Fruit fly (Drosophila melanogaster) whole organism, embryonic: ENCODE results near the gene alpha-Man-IIb.

Experiments
- C15 ChIP-seq: fragments of 200-800 bp; sonication (Bioruptor generic); IDR thresholded peaks from 3 replicates; pipeline ENCODE4 v1.3.6; 2022; ENCODE audit warnings: missing biosample characterization, missing genetic modification characterization
- CG12071 ChIP-seq: fragments of 200-800 bp; sonication (Bioruptor generic); optimal IDR thresholded peaks from 3 replicates; lab custom pipeline; 2018; ENCODE audit warnings: missing biosample characterization, mild to moderate bottlenecking, missing genetic modification characterization
- CG12391 ChIP-seq: fragments of 200-800 bp; sonication (Bioruptor generic); optimal IDR thresholded peaks from 3 replicates; lab custom pipeline; 2018; ENCODE audit warnings: missing biosample characterization, mild to moderate bottlenecking, missing genetic modification characterization, moderate library complexity
- CG13296 ChIP-seq: fragments of 200-800 bp; sonication (Bioruptor generic); optimal IDR thresholded peaks from 3 replicates; lab custom pipeline; 2018; ENCODE audit warnings: missing biosample characterization, mild to moderate bottlenecking, missing genetic modification characterization
- CG14710 ChIP-seq: fragments of 200-800 bp; sonication (Bioruptor generic); optimal IDR thresholded peaks from 3 replicates; lab custom pipeline; 2019; ENCODE audit warnings: missing biosample characterization, mild to moderate bottlenecking, missing genetic modification characterization, moderate library complexity
- CG14860 ChIP-seq: fragments of 200-800 bp; sonication (Bioruptor generic); IDR thresholded peaks from 3 replicates; pipeline ENCODE4 v1.3.6; 2022; ENCODE audit warnings: missing biosample characterization, missing genetic modification characterization; ENCODE audit not compliant: partially characterized antibody
- CG15011 ChIP-seq: fragments of 200-800 bp; sonication (Bioruptor generic); optimal IDR thresholded peaks from 3 replicates; lab custom pipeline; 2018; ENCODE audit warnings: missing biosample characterization, mild to moderate bottlenecking, missing genetic modification characterization
- CG2199 ChIP-seq: fragments of 200-800 bp; sonication (Bioruptor generic); IDR thresholded peaks from 3 replicates; pipeline ENCODE4 v1.3.6; 2022; ENCODE audit warnings: missing biosample characterization, missing genetic modification characterization
- CG2678 ChIP-seq: fragments of 200-800 bp; sonication (Bioruptor generic); optimal IDR thresholded peaks from 3 replicates; lab custom pipeline; 2019; ENCODE audit warnings: missing biosample characterization, mild to moderate bottlenecking, missing genetic modification characterization, moderate library complexity
- CG3065 ChIP-seq: fragments of 200-800 bp; sonication (Bioruptor generic); optimal IDR thresholded peaks from 2 replicates; lab custom pipeline; 2016; ENCODE audit warnings: missing biosample characterization, missing genetic modification characterization
- CG4617 ChIP-seq: fragments of 200-800 bp; sonication (Bioruptor generic); optimal IDR thresholded peaks from 3 replicates; lab custom pipeline; 2016; ENCODE audit warnings: missing biosample characterization, missing genetic modification characterization, borderline replicate concordance
- CG5953 ChIP-seq: fragments of 200-800 bp; sonication (Bioruptor generic); IDR thresholded peaks from 2 replicates; pipeline ENCODE4 v1.3.6; 2022; ENCODE audit warnings: missing biosample characterization, missing genetic modification characterization
- CG6689 ChIP-seq: fragments of 200-800 bp; sonication (Bioruptor generic); IDR thresholded peaks from 2 replicates; pipeline ENCODE4 v1.3.6; 2022; ENCODE audit warnings: missing biosample characterization, missing genetic modification characterization
- CG9215 ChIP-seq: fragments of 200-800 bp; sonication (Bioruptor generic); IDR thresholded peaks from 2 replicates; pipeline ENCODE4 v1.3.6; 2022; ENCODE audit warnings: missing biosample characterization, missing genetic modification characterization
- CkIIα-i1 ChIP-seq: fragments of 200-800 bp; sonication (Bioruptor generic); IDR thresholded peaks from 2 replicates; pipeline ENCODE4 v1.3.6; 2022; ENCODE audit warnings: missing biosample characterization, missing genetic modification characterization
- Deaf1 ChIP-seq: fragments of 200-800 bp; optimal IDR thresholded peaks from 3 replicates; lab custom pipeline; 2019; ENCODE audit warnings: missing biosample characterization, mild to moderate bottlenecking, missing genetic modification characterization, moderate library complexity
- Doc3 ChIP-seq: fragments of 200-800 bp; sonication (Bioruptor generic); IDR thresholded peaks from 3 replicates; pipeline ENCODE4 v1.3.6; 2022; ENCODE audit warnings: missing biosample characterization, missing genetic modification characterization; ENCODE audit not compliant: partially characterized antibody
- Dp ChIP-seq: fragments of 200-800 bp; sonication (Bioruptor generic); optimal IDR thresholded peaks from 2 replicates; lab custom pipeline; 2018; ENCODE audit warnings: missing biosample characterization, mild to moderate bottlenecking, missing genetic modification characterization, moderate library complexity
- Hr3 ChIP-seq: fragments of 200-800 bp; sonication (Bioruptor generic); optimal IDR thresholded peaks from 3 replicates; lab custom pipeline; 2016; ENCODE audit warnings: missing biosample characterization, missing genetic modification characterization
- Lpt ChIP-seq: fragments of >200 bp; optimal IDR thresholded peaks from 2 replicates; lab custom pipeline; 2018; ENCODE audit warnings: missing biosample characterization, missing genetic modification characterization
- MBD-R2 ChIP-seq: fragments of 200-800 bp; sonication (Bioruptor generic); IDR thresholded peaks from 2 replicates; pipeline ENCODE4 v1.3.6; 2022; ENCODE audit warnings: missing biosample characterization, missing genetic modification characterization
- Mad ChIP-seq: fragments of 200-800 bp; sonication (Bioruptor generic); optimal IDR thresholded peaks from 2 replicates; lab custom pipeline; 2016; ENCODE audit warnings: missing biosample characterization, missing genetic modification characterization
- Scr ChIP-seq: fragments of 200-800 bp; sonication (Bioruptor generic); IDR thresholded peaks from 2 replicates; pipeline ENCODE4 v1.3.6; 2022; ENCODE audit warnings: missing biosample characterization, missing genetic modification characterization; ENCODE audit not compliant: partially characterized antibody
- Taf1 ChIP-seq: fragments of 200-800 bp; sonication (Bioruptor generic); IDR thresholded peaks from 2 replicates; pipeline ENCODE4 v1.3.6; 2022; ENCODE audit warnings: missing biosample characterization, missing genetic modification characterization
- Xbp1 ChIP-seq: fragments of 200-800 bp; sonication (Bioruptor generic); optimal IDR thresholded peaks from 3 replicates; lab custom pipeline; 2016; ENCODE audit warnings: missing biosample characterization, mild to moderate bottlenecking, missing genetic modification characterization
- ash1 ChIP-seq: fragments of 200-800 bp; sonication (Bioruptor generic); optimal IDR thresholded peaks from 2 replicates; lab custom pipeline; 2018; ENCODE audit warnings: missing biosample characterization, mild to moderate bottlenecking, missing genetic modification characterization
- caup ChIP-seq: fragments of 200-800 bp; sonication (Bioruptor generic); optimal IDR thresholded peaks from 3 replicates; lab custom pipeline; 2017; ENCODE audit warnings: missing biosample characterization, mild to moderate bottlenecking, missing genetic modification characterization, moderate library complexity; ENCODE audit not compliant: severe bottlenecking
- chn ChIP-seq: fragments of 200-800 bp; sonication (Bioruptor generic); optimal IDR thresholded peaks from 2 replicates; lab custom pipeline; 2016; ENCODE audit warnings: missing biosample characterization, missing genetic modification characterization
- crp ChIP-seq, 2 experiments: fragments of 200-800 bp; sonication (Bioruptor generic); optimal IDR thresholded peaks; 2 replicates in 1 of 2; 3 replicates in 1 of 2; lab custom pipeline; 2017; ENCODE audit warnings: missing biosample characterization in 2 of 2, missing genetic modification characterization in 2 of 2, mild to moderate bottlenecking in 1 of 2, moderate library complexity in 1 of 2
- cwo ChIP-seq: fragments of 200-800 bp; sonication (Bioruptor generic); optimal IDR thresholded peaks from 3 replicates; lab custom pipeline; 2017; ENCODE audit warnings: missing biosample characterization, missing genetic modification characterization, mild to moderate bottlenecking, moderate library complexity, missing genetic modification reagents
- grn ChIP-seq: fragments of 200-800 bp; sonication (Bioruptor generic); optimal IDR thresholded peaks from 3 replicates; lab custom pipeline; 2017; ENCODE audit warnings: missing biosample characterization, missing genetic modification characterization
- kay ChIP-seq: fragments of 200-800 bp; sonication (Bioruptor generic); optimal IDR thresholded peaks from 2 replicates; lab custom pipeline; 2016; ENCODE audit warnings: missing biosample characterization, missing genetic modification characterization
- lov ChIP-seq, 2 experiments: fragments of 200-800 bp in 1 of 2; fragments of >200 bp in 1 of 2; sonication (Bioruptor generic) in 1 of 2; IDR thresholded peaks in 1 of 2; optimal IDR thresholded peaks in 1 of 2; 2 replicates in 1 of 2; 3 replicates in 1 of 2; pipeline versions ENCODE4 v1.3.6 to Lab custom; 2017 to 2022; ENCODE audit warnings: missing biosample characterization in 1 of 2, missing genetic modification characterization in 1 of 2
- mld ChIP-seq: fragments of 200-800 bp; sonication (Bioruptor generic); IDR thresholded peaks from 3 replicates; pipeline ENCODE4 v1.3.6; 2022; ENCODE audit warnings: missing biosample characterization, missing genetic modification characterization; ENCODE audit not compliant: partially characterized antibody
- pros ChIP-seq: fragments of 200-800 bp; sonication (Bioruptor generic); optimal IDR thresholded peaks from 3 replicates; lab custom pipeline; 2019; ENCODE audit warnings: missing biosample characterization, mild to moderate bottlenecking, missing genetic modification characterization, moderate library complexity
- row ChIP-seq: fragments of 200-800 bp; sonication (Bioruptor generic); IDR thresholded peaks from 3 replicates; pipeline ENCODE4 v1.3.6; 2022; ENCODE audit warnings: missing biosample characterization, missing genetic modification characterization
- seq ChIP-seq: fragments of 200-800 bp; sonication (Bioruptor generic); IDR thresholded peaks from 2 replicates; pipeline ENCODE4 v1.3.6; 2022; ENCODE audit warnings: missing biosample characterization, missing genetic modification characterization
- sna ChIP-seq: fragments of 200-800 bp; sonication (Bioruptor generic); IDR thresholded peaks from 2 replicates; pipeline ENCODE4 v1.3.6; 2022; ENCODE audit warnings: missing biosample characterization, missing genetic modification characterization; ENCODE audit not compliant: partially characterized antibody
- stwl ChIP-seq: fragments of 200-800 bp; sonication (Bioruptor generic); optimal IDR thresholded peaks from 3 replicates; lab custom pipeline; 2018; ENCODE audit warnings: missing biosample characterization, mild to moderate bottlenecking, missing genetic modification characterization, moderate library complexity
- trem ChIP-seq: fragments of 200-800 bp; optimal IDR thresholded peaks from 3 replicates; lab custom pipeline; 2019; ENCODE audit warnings: missing biosample characterization, mild to moderate bottlenecking, missing genetic modification characterization, moderate library complexity
- trh ChIP-seq: fragments of 200-800 bp; sonication (Bioruptor generic); optimal IDR thresholded peaks from 2 replicates; lab custom pipeline; 2016; ENCODE audit warnings: missing biosample characterization, missing genetic modification characterization
- wor ChIP-seq: fragments of 200-800 bp; sonication (Bioruptor generic); IDR thresholded peaks from 2 replicates; pipeline ENCODE4 v1.3.6; 2022; ENCODE audit warnings: missing biosample characterization, missing genetic modification characterization
- zen ChIP-seq: fragments of 200-800 bp; sonication (Bioruptor generic); optimal IDR thresholded peaks from 3 replicates; lab custom pipeline; 2018; ENCODE audit warnings: missing biosample characterization, mild to moderate bottlenecking, missing genetic modification characterization, moderate library complexity
- zen2 ChIP-seq: fragments of 200-800 bp; sonication (Bioruptor generic); IDR thresholded peaks from 3 replicates; pipeline ENCODE4 v1.3.6; 2022; ENCODE audit warnings: missing biosample characterization, missing genetic modification characterization; ENCODE audit not compliant: partially characterized antibody
- zfh2 ChIP-seq: fragments of 200-800 bp; sonication (Bioruptor generic); optimal IDR thresholded peaks from 2 replicates; lab custom pipeline; 2016; ENCODE audit warnings: missing biosample characterization, missing genetic modification characterization

The alpha-Man-IIb gene

dm6 chr3R:15786538-15786937 is 17.5 kb upstream of the alpha-Man-IIb start, which contains the start of gene CG9590 (continued):
- TF ChIP-seq CG6689 (GFP tag; lab: Robert Waterston, UW) = no peak
- TF ChIP-seq Doc3 (GFP tag; lab: Robert Waterston, UW) = no peak
- TF ChIP-seq Lpt (GFP tag; lab: Kevin White, UChicago) = no peak
- no peak for TF ChIP-seq row (GFP tag; lab: Robert Waterston, UW)
- peak; percentile 19 for TF ChIP-seq CG4617 (GFP tag; lab: Kevin White, UChicago)
- TF ChIP-seq grn (GFP tag; lab: Kevin White, UChicago) = no peak
- TF ChIP-seq kay (GFP tag; lab: Kevin White, UChicago) = no peak
- TF ChIP-seq wor (GFP tag; lab: Robert Waterston, UW) = no peak
- TF ChIP-seq seq (GFP tag; lab: Robert Waterston, UW) = no peak
- 0 out of 2 replicates have a peak, but pooled peaks have one; percentile 46 for TF ChIP-seq sna
- TF ChIP-seq zfh2 = no peak
- no peak for TF ChIP-seq CG2199
- TF ChIP-seq ash1 = no peak
- no peak for TF ChIP-seq lov (optimal IDR thresholded peaks at IDR 0.05; lab: Kevin White, UChicago)
- TF ChIP-seq lov (GFP tag; IDR thresholded peaks at IDR 0.05; lab: Robert Waterston, UW) = no peak
- TF ChIP-seq MBD-R2 (GFP tag; lab: Robert Waterston, UW) = peak; percentile 87
- no peak for TF ChIP-seq Taf1 (GFP tag; lab: Robert Waterston, UW)
- TF ChIP-seq crp (GFP tag; optimal IDR thresholded peaks at IDR 0.05; lab: Kevin White, UChicago) = peak; percentile 61 to 92
- peak; percentile 43 for TF ChIP-seq stwl
- peak; percentile 89 for TF ChIP-seq Dp (GFP tag; lab: Kevin White, UChicago)
- no peak for TF ChIP-seq cwo (GFP tag; lab: Kevin White, UChicago)
- no peak for TF ChIP-seq caup (GFP tag; lab: Kevin White, UChicago)
- no peak for TF ChIP-seq Mad
- TF ChIP-seq Xbp1 (GFP tag; lab: Kevin White, UChicago) = peak; percentile 38
- no peak for TF ChIP-seq CG9215 (GFP tag; lab: Robert Waterston, UW)
- no peak for TF ChIP-seq zen (tag; lab: Kevin White, UChicago)
- no peak for TF ChIP-seq CG5953 (GFP tag; lab: Robert Waterston, UW)

DNA sequence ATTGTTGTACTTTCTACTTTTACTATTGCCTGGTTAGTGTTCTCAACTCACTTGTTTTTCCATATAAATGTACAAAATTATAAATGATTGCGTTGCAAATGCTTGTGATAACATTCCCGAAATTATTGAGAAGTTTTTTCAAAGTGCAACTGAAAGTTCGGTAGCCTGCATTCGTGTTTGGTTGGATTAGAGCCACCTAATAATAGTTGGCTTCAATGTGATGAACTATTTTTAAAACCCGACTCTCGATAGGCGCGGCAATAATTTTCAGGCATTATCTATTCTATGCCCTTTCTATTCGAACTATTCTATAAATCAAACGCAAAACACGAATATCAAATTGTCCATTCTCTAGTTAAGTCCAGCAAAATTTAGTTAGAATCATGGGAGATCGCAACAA is 15.8 kb upstream of the alpha-Man-IIb start, which contains the start of gene Uros2:
Uros2 (plus strand) TSS at position 301 of the 400 bp plus-strand sequence.
- TF ChIP-seq CG15011 = no peak
- TF ChIP-seq pros (GFP tag; lab: Kevin White, UChicago) = no peak
- no peak for TF ChIP-seq C15 (GFP tag; lab: Robert Waterston, UW)
- TF ChIP-seq CG14710 (tag; lab: Kevin White, UChicago) = no peak
- TF ChIP-seq Hr3 = no peak
- TF ChIP-seq CG12071 (GFP tag; lab: Kevin White, UChicago) = no peak
- TF ChIP-seq chn (GFP tag; lab: Kevin White, UChicago) = no peak
- no peak for TF ChIP-seq CG2678 (tag; lab: Kevin White, UChicago)
- no peak for TF ChIP-seq mld (GFP tag; lab: Robert Waterston, UW)
- TF ChIP-seq trh (GFP tag; lab: Kevin White, UChicago) = no peak
- no peak for TF ChIP-seq zen2
- no peak for TF ChIP-seq CG3065 (GFP tag; lab: Kevin White, UChicago)
- no peak for TF ChIP-seq CG13296 (GFP tag; lab: Kevin White, UChicago)
- TF ChIP-seq Deaf1 = no peak
- no peak for TF ChIP-seq CG12391 (tag; lab: Kevin White, UChicago)
- TF ChIP-seq CkIIα-i1 = no peak
- no peak for TF ChIP-seq trem (tag; lab: Kevin White, UChicago)
- TF ChIP-seq CG14860 = no peak
- TF ChIP-seq Scr (GFP tag; lab: Robert Waterston, UW) = no peak
